Fruit fly (Drosophila melanogaster) whole organism, embryonic: ENCODE data around the gene ca.
A peak's percentile ranks its signal among the peaks of the same experiment; 100 is the strongest.

Source experiments
- Aef1 ChIP-seq: fragments of 200-800 bp; sonication (Bioruptor generic); IDR thresholded peaks from 3 replicates; pipeline ENCODE4 v1.3.6; 2022; ENCODE audit warnings: missing biosample characterization, missing genetic modification characterization
- Atf6 ChIP-seq: fragments of 200-800 bp; sonication (Bioruptor generic); IDR thresholded peaks from 2 replicates; pipeline ENCODE4 v1.3.6; 2022; ENCODE audit warnings: missing biosample characterization, missing genetic modification characterization
- Blimp-1 ChIP-seq: fragments of 200-800 bp; sonication (Bioruptor generic); optimal IDR thresholded peaks from 3 replicates; lab custom pipeline; 2018; ENCODE audit warnings: missing biosample characterization, missing genetic modification characterization, mild to moderate bottlenecking, moderate library complexity, missing genetic modification reagents
- CG10274 ChIP-seq: fragments of 200-800 bp; sonication (Bioruptor generic); optimal IDR thresholded peaks from 3 replicates; lab custom pipeline; 2017; ENCODE audit warnings: missing biosample characterization, mild to moderate bottlenecking, missing genetic modification characterization
- CG10431 ChIP-seq: fragments of 200-800 bp; sonication (Bioruptor generic); optimal IDR thresholded peaks from 3 replicates; lab custom pipeline; 2018; ENCODE audit warnings: missing biosample characterization, mild to moderate bottlenecking, missing genetic modification characterization
- CG10654 ChIP-seq: fragments of 200-800 bp; sonication (Bioruptor generic); optimal IDR thresholded peaks from 2 replicates; lab custom pipeline; 2016; ENCODE audit warnings: missing biosample characterization, missing genetic modification characterization
- CG13287 ChIP-seq: fragments of 200-800 bp; sonication (Bioruptor generic); IDR thresholded peaks from 2 replicates; pipeline ENCODE4 v1.3.6; 2022; ENCODE audit warnings: missing biosample characterization, missing genetic modification characterization; ENCODE audit not compliant: partially characterized antibody
- CG14050 ChIP-seq: fragments of 200-800 bp; sonication (Bioruptor generic); IDR thresholded peaks from 3 replicates; pipeline ENCODE4 v1.3.6; 2022; ENCODE audit warnings: missing biosample characterization, missing genetic modification characterization
- CG14965 ChIP-seq: fragments of 200-800 bp; sonication (Bioruptor generic); optimal IDR thresholded peaks from 2 replicates; lab custom pipeline; 2016; ENCODE audit warnings: missing biosample characterization, missing genetic modification characterization, borderline replicate concordance
- CG15269 ChIP-seq: fragments of 200-800 bp; sonication (Bioruptor generic); optimal IDR thresholded peaks from 2 replicates; lab custom pipeline; 2018; ENCODE audit warnings: missing biosample characterization, mild to moderate bottlenecking, missing genetic modification characterization, moderate library complexity
- CG1647 ChIP-seq: fragments of 200-800 bp; sonication (Bioruptor generic); optimal IDR thresholded peaks from 3 replicates; lab custom pipeline; 2016; ENCODE audit warnings: missing biosample characterization, missing genetic modification characterization
- CG30431 ChIP-seq: fragments of 200-800 bp; sonication (Bioruptor generic); optimal IDR thresholded peaks from 2 replicates; lab custom pipeline; 2017; ENCODE audit warnings: missing biosample characterization, missing genetic modification characterization
- CG34224 ChIP-seq: fragments of 200-800 bp; sonication (Bioruptor generic); IDR thresholded peaks from 3 replicates; pipeline ENCODE4 v1.3.6; 2022; ENCODE audit warnings: missing biosample characterization, missing genetic modification characterization; ENCODE audit not compliant: partially characterized antibody
- CG3995 ChIP-seq: fragments of 200-800 bp; sonication (Bioruptor generic); optimal IDR thresholded peaks from 3 replicates; lab custom pipeline; 2016; ENCODE audit warnings: missing biosample characterization, missing genetic modification characterization
- CG5245 ChIP-seq: fragments of 200-800 bp; sonication (Bioruptor generic); optimal IDR thresholded peaks from 3 replicates; lab custom pipeline; 2016; ENCODE audit warnings: missing biosample characterization, missing genetic modification characterization
- CG6765 ChIP-seq: fragments of 200-800 bp; sonication (Bioruptor generic); optimal IDR thresholded peaks from 3 replicates; lab custom pipeline; 2017; ENCODE audit warnings: missing biosample characterization, mild to moderate bottlenecking, missing genetic modification characterization
- CG6791 ChIP-seq: fragments of 200-800 bp; sonication (Bioruptor generic); IDR thresholded peaks from 3 replicates; pipeline ENCODE4 v1.3.6; 2022; ENCODE audit warnings: missing biosample characterization, missing genetic modification characterization; ENCODE audit not compliant: partially characterized antibody
- CG6813 ChIP-seq: fragments of 200-800 bp; sonication (Bioruptor generic); optimal IDR thresholded peaks from 2 replicates; lab custom pipeline; 2017; ENCODE audit warnings: missing biosample characterization, missing genetic modification characterization, mild to moderate bottlenecking, moderate library complexity, missing genetic modification reagents
- CG7372 ChIP-seq: fragments of 200-800 bp; sonication (Bioruptor generic); IDR thresholded peaks from 2 replicates; pipeline ENCODE4 v1.3.6; 2022; ENCODE audit warnings: missing biosample characterization, missing genetic modification characterization
- CG8290 ChIP-seq, 3 experiments: fragments of 200-800 bp; sonication (Bioruptor generic); optimal IDR thresholded peaks; 2 replicates each; lab custom pipeline; 2016 to 2019; ENCODE audit warnings: missing biosample characterization in 3 of 3, missing genetic modification characterization in 3 of 3, mild to moderate bottlenecking in 2 of 3, moderate library complexity in 1 of 3
- CG9609 ChIP-seq: fragments of 200-800 bp; sonication (Bioruptor generic); optimal IDR thresholded peaks from 3 replicates; lab custom pipeline; 2016; ENCODE audit warnings: missing biosample characterization, missing genetic modification characterization
- Deaf1 ChIP-seq: fragments of 200-800 bp; optimal IDR thresholded peaks from 3 replicates; lab custom pipeline; 2019; ENCODE audit warnings: missing biosample characterization, mild to moderate bottlenecking, missing genetic modification characterization, moderate library complexity
- Fer1 ChIP-seq: fragments of 200-800 bp; sonication (Bioruptor generic); optimal IDR thresholded peaks from 2 replicates; lab custom pipeline; 2017; ENCODE audit warnings: missing biosample characterization, mild to moderate bottlenecking, missing genetic modification characterization
- Fer2 ChIP-seq: fragments of 200-800 bp; sonication (Bioruptor generic); optimal IDR thresholded peaks from 2 replicates; lab custom pipeline; 2018; ENCODE audit warnings: missing biosample characterization, mild to moderate bottlenecking, missing genetic modification characterization, moderate library complexity
- Fer3 ChIP-seq: fragments of 200-800 bp; sonication (Bioruptor generic); optimal IDR thresholded peaks from 2 replicates; lab custom pipeline; 2018; ENCODE audit warnings: missing biosample characterization, mild to moderate bottlenecking, missing genetic modification characterization, moderate library complexity
- Gug ChIP-seq: fragments of 200-800 bp; sonication (Bioruptor generic); IDR thresholded peaks from 4 replicates; pipeline ENCODE4 v1.3.6; 2022; ENCODE audit warnings: missing biosample characterization, missing genetic modification characterization
- HLH3B ChIP-seq: fragments of 200-800 bp; sonication (Bioruptor generic); IDR thresholded peaks from 2 replicates; pipeline ENCODE4 v1.3.6; 2022; ENCODE audit warnings: missing biosample characterization, missing genetic modification characterization
- HmgZ ChIP-seq: fragments of 200-800 bp; sonication (Bioruptor generic); optimal IDR thresholded peaks from 2 replicates; lab custom pipeline; 2018; ENCODE audit warnings: missing biosample characterization, mild to moderate bottlenecking, missing genetic modification characterization
- Hsf ChIP-seq: fragments of 200-800 bp; sonication (Bioruptor generic); optimal IDR thresholded peaks from 3 replicates; lab custom pipeline; 2016; ENCODE audit warnings: missing biosample characterization, missing genetic modification characterization
- Lhr ChIP-seq: fragments of 200-800 bp; sonication (Bioruptor generic); optimal IDR thresholded peaks from 3 replicates; lab custom pipeline; 2017; ENCODE audit warnings: mild to moderate bottlenecking, missing biosample characterization, missing genetic modification reagents, missing genetic modification characterization
- MESR4 ChIP-seq: fragments of 200-800 bp; sonication (Bioruptor generic); optimal IDR thresholded peaks from 2 replicates; lab custom pipeline; 2018; ENCODE audit warnings: missing biosample characterization, mild to moderate bottlenecking, missing genetic modification characterization, moderate library complexity
- Side ChIP-seq: fragments of 200-800 bp; sonication (Bioruptor generic); optimal IDR thresholded peaks from 2 replicates; lab custom pipeline; 2016; ENCODE audit warnings: missing biosample characterization, missing genetic modification characterization
- ci ChIP-seq: fragments of 200-800 bp; sonication (Bioruptor generic); IDR thresholded peaks from 3 replicates; pipeline ENCODE4 v1.3.6; 2022; ENCODE audit warnings: missing biosample characterization, missing genetic modification characterization
- dmrt11E ChIP-seq: fragments of 200-800 bp; sonication (Bioruptor generic); optimal IDR thresholded peaks from 3 replicates; lab custom pipeline; 2018; ENCODE audit warnings: missing biosample characterization, mild to moderate bottlenecking, missing genetic modification characterization, moderate library complexity
- ems ChIP-seq: fragments of 200-800 bp; sonication (Bioruptor generic); optimal IDR thresholded peaks from 3 replicates; lab custom pipeline; 2016; ENCODE audit warnings: missing biosample characterization, missing genetic modification characterization
- fd102C ChIP-seq: fragments of 200-800 bp; sonication (Bioruptor generic); optimal IDR thresholded peaks from 2 replicates; lab custom pipeline; 2018; ENCODE audit warnings: missing biosample characterization, mild to moderate bottlenecking, missing genetic modification characterization, moderate library complexity
- grn ChIP-seq: fragments of 200-800 bp; sonication (Bioruptor generic); optimal IDR thresholded peaks from 3 replicates; lab custom pipeline; 2017; ENCODE audit warnings: missing biosample characterization, missing genetic modification characterization
- klu ChIP-seq: fragments of 200-800 bp; sonication (Bioruptor generic); IDR thresholded peaks from 2 replicates; pipeline ENCODE4 v1.3.6; 2022; ENCODE audit warnings: missing biosample characterization, missing genetic modification characterization
- ro ChIP-seq: fragments of 200-800 bp; sonication (Bioruptor generic); IDR thresholded peaks from 2 replicates; pipeline ENCODE4 v1.3.6; 2022; ENCODE audit warnings: missing biosample characterization, missing genetic modification characterization
- salm ChIP-seq: fragments of 200-800 bp; sonication (Bioruptor generic); optimal IDR thresholded peaks from 2 replicates; lab custom pipeline; 2018; ENCODE audit warnings: missing biosample characterization, mild to moderate bottlenecking, missing genetic modification characterization
- sd ChIP-seq: fragments of 200-800 bp; sonication (Bioruptor generic); optimal IDR thresholded peaks from 3 replicates; lab custom pipeline; 2018; ENCODE audit warnings: missing biosample characterization, mild to moderate bottlenecking, missing genetic modification characterization, moderate library complexity
- shn ChIP-seq: fragments of 200-800 bp; sonication (Bioruptor generic); optimal IDR thresholded peaks from 3 replicates; lab custom pipeline; 2016; ENCODE audit warnings: missing biosample characterization, missing genetic modification characterization
- slbo ChIP-seq: fragments of 200-800 bp; sonication (Bioruptor generic); IDR thresholded peaks from 2 replicates; pipeline ENCODE4 v1.3.6; 2022; ENCODE audit warnings: missing biosample characterization, missing genetic modification characterization
- sna ChIP-seq: fragments of 200-800 bp; sonication (Bioruptor generic); IDR thresholded peaks from 2 replicates; pipeline ENCODE4 v1.3.6; 2022; ENCODE audit warnings: missing biosample characterization, missing genetic modification characterization; ENCODE audit not compliant: partially characterized antibody
- trem ChIP-seq: fragments of 200-800 bp; optimal IDR thresholded peaks from 3 replicates; lab custom pipeline; 2019; ENCODE audit warnings: missing biosample characterization, mild to moderate bottlenecking, missing genetic modification characterization, moderate library complexity
- trh ChIP-seq: fragments of 200-800 bp; sonication (Bioruptor generic); optimal IDR thresholded peaks from 2 replicates; lab custom pipeline; 2016; ENCODE audit warnings: missing biosample characterization, missing genetic modification characterization
- ttk ChIP-seq: fragments of 200-800 bp; sonication (Bioruptor generic); IDR thresholded peaks from 2 replicates; pipeline ENCODE4 v2.1.2; 2022; ENCODE audit warnings: missing biosample characterization, missing genetic modification characterization
- twi ChIP-seq: fragments of 200-800 bp; optimal IDR thresholded peaks from 2 replicates; lab custom pipeline; 2019; ENCODE audit warnings: missing biosample characterization, mild to moderate bottlenecking, missing genetic modification characterization, moderate library complexity
- z ChIP-seq: fragments of 200-800 bp; sonication (Bioruptor generic); IDR thresholded peaks from 3 replicates; pipeline ENCODE4 v1.3.6; 2022; ENCODE audit warnings: missing biosample characterization, missing genetic modification characterization
- zen ChIP-seq: fragments of 200-800 bp; sonication (Bioruptor generic); optimal IDR thresholded peaks from 3 replicates; lab custom pipeline; 2018; ENCODE audit warnings: missing biosample characterization, mild to moderate bottlenecking, missing genetic modification characterization, moderate library complexity

Gene ca

dm6 chr3R:29782367-29782766 is 24.2 kb upstream of the ca start (continued):
- TF ChIP-seq Fer2 (tag; lab: Kevin White, UChicago) (no peak), grn (GFP tag; lab: Kevin White, UChicago) (no peak), ttk (GFP tag; lab: Robert Waterston, UW) (no peak), sd (peak; percentile 30), HLH3B (GFP tag; lab: Robert Waterston, UW) (peak; percentile 9; the same call in 1 of the 2 replicates), CG13287 (peak; percentile 63), Side (GFP tag; lab: Kevin White, UChicago) (peak; percentile 36), salm (no peak), CG9609 (GFP tag; lab: Kevin White, UChicago) (no peak), ci (GFP tag; lab: Robert Waterston, UW) (peak; percentile 56; the same call in 2 of the 3 replicates), twi (tag; lab: Kevin White, UChicago) (no peak), CG15269 (no peak), Atf6 (GFP tag; lab: Robert Waterston, UW) (no peak; the same call in 1 of the 2 replicates), HmgZ (tag; lab: Kevin White, UChicago) (peak; percentile 26), CG10274 (GFP tag; lab: Kevin White, UChicago) (no peak), CG3995 (GFP tag; lab: Kevin White, UChicago) (no peak), CG14050 (no peak; the same call in 2 of the 3 replicates), Deaf1 (tag; lab: Kevin White, UChicago) (peak; percentile 74), CG30431 (GFP tag; lab: Kevin White, UChicago) (no peak), ems (no peak), fd102C (GFP tag; lab: Kevin White, UChicago) (no peak), CG10654 (GFP tag; lab: Kevin White, UChicago) (no peak), CG6813 (GFP tag; lab: Kevin White, UChicago) (no peak), dmrt11E (no peak), trh (GFP tag; lab: Kevin White, UChicago) (no peak), Hsf (GFP tag; lab: Kevin White, UChicago) (no peak), CG6791 (GFP tag; lab: Robert Waterston, UW) (no peak), slbo (GFP tag; lab: Robert Waterston, UW) (no peak), shn (no peak), trem (tag; lab: Kevin White, UChicago) (no peak), Blimp-1 (GFP tag; lab: Kevin White, UChicago) (no peak), CG8290 (GFP tag; optimal IDR thresholded peaks at IDR 0.05; lab: Kevin White, UChicago) (no peak), CG8290 (tag; optimal IDR thresholded peaks at IDR 0.05; lab: Kevin White, UChicago) (peak in 1 of 2 experiments; percentile 61), klu (GFP tag; lab: Robert Waterston, UW) (no peak), sna (peak; percentile 69), CG10431 (no peak), Fer3 (tag; lab: Kevin White, UChicago) (peak; percentile 38), CG7372 (GFP tag; lab: Robert Waterston, UW) (no peak), MESR4 (no peak), CG34224 (peak; percentile 64), Fer1 (GFP tag; lab: Kevin White, UChicago) (peak; percentile 60), Gug (GFP tag; lab: Robert Waterston, UW) (0 out of 4 replicates have a peak, but pooled peaks have one; percentile 5), CG5245 (GFP tag; lab: Kevin White, UChicago) (no peak), Aef1 (GFP tag; lab: Robert Waterston, UW) (peak; percentile 16; the same call in 1 of the 3 replicates), CG6765 (GFP tag; lab: Kevin White, UChicago) (peak; percentile 44), CG14965 (GFP tag; lab: Kevin White, UChicago) (no peak), zen (tag; lab: Kevin White, UChicago) (no peak), Lhr (no peak), z (GFP tag; lab: Robert Waterston, UW) (peak; percentile 98), CG1647 (GFP tag; lab: Kevin White, UChicago) (no peak), ro (no peak)
